Worm (Caenorhabditis elegans) whole organism, L4 larva: Measurements from ENCODE around the gene Y69E1A.5.

Experiments used
- F44E2.7 ChIP-seq: fragments of 200-800 bp; sonication (Bioruptor generic); IDR thresholded peaks from 2 replicates; pipeline ENCODE4 v2.1.2; 2022; ENCODE audit warnings: missing genetic modification characterization, missing compliant biosample characterization
- T20F7.1 ChIP-seq: fragments of 200-800 bp; sonication (Bioruptor generic); optimal IDR thresholded peaks from 2 replicates; lab custom pipeline; 2018; ENCODE audit warnings: mild to moderate bottlenecking, missing genetic modification characterization, missing compliant biosample characterization
- Y105C5A.15 ChIP-seq: fragments of 200-800 bp; sonication (Bioruptor generic); IDR thresholded peaks from 2 replicates; pipeline ENCODE4 v1.3.6; 2022; ENCODE audit warnings: missing genetic modification characterization, missing compliant biosample characterization
- Y48G9A.11 ChIP-seq: fragments of 200-800 bp; sonication (Bioruptor generic); IDR thresholded peaks from 2 replicates; pipeline ENCODE4 v1.3.6; 2022; ENCODE audit warnings: missing genetic modification reagents, missing genetic modification characterization, missing compliant biosample characterization
- Y5F2A.4 ChIP-seq: fragments of 200-800 bp; sonication (Bioruptor generic); optimal IDR thresholded peaks from 2 replicates; lab custom pipeline; 2018; ENCODE audit warnings: mild to moderate bottlenecking, missing genetic modification characterization, missing compliant biosample characterization
- ZK337.2 ChIP-seq: fragments of 200-800 bp; sonication (Bioruptor generic); IDR thresholded peaks from 2 replicates; pipeline ENCODE4 v1.3.6; 2022; ENCODE audit warnings: missing genetic modification reagents, missing genetic modification characterization, missing compliant biosample characterization
- aha-1 ChIP-seq: fragments of 150-350 bp; peaks from one replicate; lab custom pipeline; 2014; ENCODE audit warnings: missing biosample characterization, missing genetic modification characterization
- aly-2 ChIP-seq: sonication (generic microtip); optimal IDR thresholded peaks from 2 replicates; lab custom pipeline; 2018; ENCODE audit warnings: missing biosample characterization, missing genetic modification characterization
- arid-1 ChIP-seq: fragments of 200-800 bp; sonication (Bioruptor generic); conservative IDR thresholded peaks from 2 replicates; pipeline ENCODE4 v1.3.6; 2022; ENCODE audit warnings: missing genetic modification reagents, missing genetic modification characterization, missing compliant biosample characterization
- attf-4 ChIP-seq: sonication (generic microtip); optimal IDR thresholded peaks from 3 replicates; lab custom pipeline; 2017; ENCODE audit warnings: missing biosample characterization, missing genetic modification characterization
- ceh-82 ChIP-seq: sonication (generic microtip); optimal IDR thresholded peaks from 2 replicates; lab custom pipeline; 2017; ENCODE audit warnings: missing biosample characterization, missing genetic modification characterization
- ces-1 ChIP-seq: fragments of 150-350 bp; sonication (generic microtip); optimal IDR thresholded peaks from 4 replicates; lab custom pipeline; 2014; ENCODE audit warnings: missing biosample characterization, missing genetic modification reagents, missing genetic modification characterization
- ctbp-1 ChIP-seq: fragments of 200-800 bp; sonication (Bioruptor generic); IDR thresholded peaks from 2 replicates; pipeline ENCODE4 v1.3.6; 2022; ENCODE audit warnings: missing genetic modification reagents, missing genetic modification characterization, missing compliant biosample characterization
- dmd-6 ChIP-seq: fragments of 200-800 bp; sonication (Bioruptor generic); IDR thresholded peaks from 2 replicates; pipeline ENCODE4 v1.3.6; 2022; ENCODE audit warnings: missing genetic modification reagents, missing genetic modification characterization, missing compliant biosample characterization
- dmd-8 ChIP-seq: fragments of 200-800 bp; sonication (Bioruptor generic); IDR thresholded peaks from 2 replicates; pipeline ENCODE4 v1.3.6; 2022; ENCODE audit warnings: missing genetic modification characterization, missing compliant biosample characterization
- duxl-1 ChIP-seq: sonication (generic microtip); optimal IDR thresholded peaks from 2 replicates; lab custom pipeline; 2016; ENCODE audit warnings: mild to moderate bottlenecking, missing genetic modification characterization, moderate library complexity, missing compliant biosample characterization; ENCODE audit not compliant: poor library complexity
- dve-1 ChIP-seq: sonication (generic microtip); optimal IDR thresholded peaks from 2 replicates; lab custom pipeline; 2017; ENCODE audit warnings: antibody characterized with exemption, mild to moderate bottlenecking, missing genetic modification characterization, missing compliant biosample characterization; ENCODE audit not compliant: insufficient read depth
- fkh-10 ChIP-seq: fragments of 150-350 bp; optimal IDR thresholded peaks from 2 replicates; lab custom pipeline; 2014; ENCODE audit warnings: missing biosample characterization, missing genetic modification reagents, missing genetic modification characterization
- hif-1 ChIP-seq, 2 experiments: sonication (generic microtip); optimal IDR thresholded peaks; 2 replicates each; lab custom pipeline; 2016 to 2017; ENCODE audit warnings: missing compliant biosample characterization in 2 of 2, missing genetic modification characterization in 2 of 2, missing genetic modification reagents in 2 of 2, missing genotype in 2 of 2, mild to moderate bottlenecking in 1 of 2
- hlh-30 ChIP-seq: sonication (generic microtip); optimal IDR thresholded peaks from 2 replicates; lab custom pipeline; 2017; ENCODE audit warnings: antibody characterized with exemption, mild to moderate bottlenecking, missing genetic modification characterization, missing compliant biosample characterization; ENCODE audit not compliant: insufficient read depth
- hmg-1.1 ChIP-seq: fragments of 200-800 bp; sonication (Bioruptor generic); IDR thresholded peaks from 2 replicates; pipeline ENCODE4 v1.3.6; 2022; ENCODE audit warnings: missing genetic modification reagents, missing genetic modification characterization, missing compliant biosample characterization
- lin-38 ChIP-seq: fragments of 200-800 bp; sonication (Bioruptor generic); IDR thresholded peaks from 2 replicates; pipeline ENCODE4 v1.3.6; 2022; ENCODE audit warnings: missing genetic modification reagents, missing genetic modification characterization, missing compliant biosample characterization
- lin-39 ChIP-seq: fragments of 150-350 bp; optimal IDR thresholded peaks from 2 replicates; lab custom pipeline; 2014; ENCODE audit warnings: missing biosample characterization, missing genetic modification reagents, missing genetic modification characterization
- lir-3 ChIP-seq: sonication (generic microtip); optimal IDR thresholded peaks from 2 replicates; lab custom pipeline; 2016; ENCODE audit warnings: mild to moderate bottlenecking, missing genetic modification characterization, missing compliant biosample characterization
- lsy-2 ChIP-seq, 2 experiments: fragments of 150-350 bp in 1 of 2; sonication (generic microtip) in 1 of 2; optimal IDR thresholded peaks; 2 replicates each; lab custom pipeline; 2014 to 2017; ENCODE audit warnings: missing biosample characterization in 2 of 2, missing genetic modification characterization in 2 of 2
- mdl-1 ChIP-seq, 2 experiments: fragments of 150-350 bp in 1 of 2; sonication (generic microtip) in 1 of 2; optimal IDR thresholded peaks; 2 replicates each; lab custom pipeline; 2014 to 2017; ENCODE audit warnings: missing biosample characterization in 2 of 2, missing genetic modification characterization in 2 of 2
- mdt-29 ChIP-seq: fragments of 200-800 bp; sonication (Bioruptor generic); IDR thresholded peaks from 2 replicates; pipeline ENCODE4 v1.3.6; 2022; ENCODE audit warnings: missing genetic modification reagents, missing genetic modification characterization, missing compliant biosample characterization
- mep-1 ChIP-seq: fragments of 150-350 bp; sonication (generic microtip); optimal IDR thresholded peaks from 3 replicates; lab custom pipeline; 2014; ENCODE audit warnings: missing biosample characterization, missing genetic modification characterization
- mxl-2 ChIP-seq: fragments of 200-800 bp; sonication (Bioruptor generic); conservative IDR thresholded peaks from 2 replicates; pipeline ENCODE4 v1.3.6; 2022; ENCODE audit warnings: missing genetic modification reagents, missing genetic modification characterization, missing compliant biosample characterization
- mxl-3 ChIP-seq: fragments of 200-800 bp; sonication (Bioruptor generic); optimal IDR thresholded peaks from 2 replicates; lab custom pipeline; 2018; ENCODE audit warnings: mild to moderate bottlenecking, missing genetic modification characterization, missing compliant biosample characterization
- nhr-10 ChIP-seq: fragments of 150-350 bp; optimal IDR thresholded peaks from 2 replicates; lab custom pipeline; 2014; ENCODE audit warnings: missing biosample characterization, missing genetic modification characterization
- nhr-11 ChIP-seq: fragments of 150-350 bp; optimal IDR thresholded peaks from 2 replicates; lab custom pipeline; 2014; ENCODE audit warnings: missing biosample characterization, missing genetic modification characterization
- nhr-111 ChIP-seq: fragments of 200-800 bp; sonication (Bioruptor generic); optimal IDR thresholded peaks from 2 replicates; lab custom pipeline; 2018; ENCODE audit warnings: mild to moderate bottlenecking, missing genetic modification characterization, missing compliant biosample characterization
- nhr-28 ChIP-seq: fragments of 150-350 bp; optimal IDR thresholded peaks from 2 replicates; lab custom pipeline; 2014; ENCODE audit warnings: missing biosample characterization, missing genetic modification characterization
- nhr-41 ChIP-seq: fragments of 200-800 bp; sonication (Bioruptor generic); IDR thresholded peaks from 2 replicates; pipeline ENCODE4 v1.3.6; 2022; ENCODE audit warnings: missing genetic modification reagents, missing genetic modification characterization, missing compliant biosample characterization
- saeg-2 ChIP-seq: fragments of 200-800 bp; sonication (Bioruptor generic); IDR thresholded peaks from 2 replicates; pipeline ENCODE4 v1.3.6; 2022; ENCODE audit warnings: missing genetic modification reagents, missing genetic modification characterization, missing compliant biosample characterization
- sdz-12 ChIP-seq: fragments of 200-800 bp; sonication (Bioruptor generic); optimal IDR thresholded peaks from 2 replicates; lab custom pipeline; 2018; ENCODE audit warnings: mild to moderate bottlenecking, missing genetic modification characterization, missing compliant biosample characterization
- skn-1 ChIP-seq: fragments of 150-350 bp; optimal IDR thresholded peaks from 2 replicates; lab custom pipeline; 2014; ENCODE audit warnings: missing biosample characterization, missing genetic modification characterization
- snpc-1.2 ChIP-seq: fragments of 200-800 bp; sonication (Bioruptor generic); IDR thresholded peaks from 2 replicates; pipeline ENCODE4 v1.3.6; 2022; ENCODE audit warnings: missing genetic modification reagents, missing genetic modification characterization, missing compliant biosample characterization
- spr-1 ChIP-seq: sonication (generic microtip); optimal IDR thresholded peaks from 2 replicates; lab custom pipeline; 2016; ENCODE audit warnings: mild to moderate bottlenecking, missing genetic modification characterization, missing compliant biosample characterization
- spr-3 ChIP-seq: fragments of 200-800 bp; sonication (Bioruptor generic); optimal IDR thresholded peaks from 2 replicates; lab custom pipeline; 2018; ENCODE audit warnings: mild to moderate bottlenecking, missing genetic modification characterization, missing compliant biosample characterization
- unc-62 ChIP-seq, 3 experiments: fragments of 150-350 bp in 1 of 3; sonication (generic microtip); optimal IDR thresholded peaks in 2 of 3; peaks in 1 of 3; 1 replicate in 1 of 3; 2 replicates in 2 of 3; lab custom pipeline; 2014 to 2017; ENCODE audit warnings: missing biosample characterization in 3 of 3, missing genetic modification characterization in 3 of 3, missing genetic modification reagents in 3 of 3, missing genotype in 1 of 3
- zag-1 ChIP-seq: fragments of 150-350 bp; optimal IDR thresholded peaks from 2 replicates; lab custom pipeline; 2014; ENCODE audit warnings: missing biosample characterization, missing genetic modification characterization
- zfp-3 ChIP-seq: fragments of 200-800 bp; sonication (Bioruptor generic); conservative IDR thresholded peaks from 2 replicates; pipeline ENCODE4 v1.3.6; 2022; ENCODE audit warnings: missing genetic modification reagents, missing genetic modification characterization, missing compliant biosample characterization
- ztf-11 ChIP-seq: fragments of 150-350 bp; optimal IDR thresholded peaks from 2 replicates; lab custom pipeline; 2014; ENCODE audit warnings: missing biosample characterization, missing genetic modification characterization
- ztf-7 ChIP-seq: fragments of 150-350 bp; optimal IDR thresholded peaks from 2 replicates; lab custom pipeline; 2014; ENCODE audit warnings: missing biosample characterization, missing genetic modification characterization

Y69E1A.5 gene

ce11 chrIV:10936906-10937540 is 20.4 kb downstream of the Y69E1A.5 start, which contains the start of gene fic-1 (continued):
- TF ChIP-seq ces-1 (GFP tag; lab: Kevin White, UChicago) (peak; percentile 92), zfp-3 (no peak), mxl-2 (GFP tag; lab: Robert Waterston, UW) (no peak), ztf-11 (tag; lab: Kevin White, UChicago) (no peak), lin-38 (peak; percentile 24), mep-1 (tag; lab: Kevin White, UChicago) (peak; percentile 68), dve-1 (tag; lab: Kevin White, UChicago) (peak; percentile 58), lsy-2 (tag; optimal IDR thresholded peaks at IDR 0.05; lab: Kevin White, UChicago) (peak; percentile 32 to 77), hlh-30 (tag; lab: Kevin White, UChicago) (peak; percentile 93), hmg-1.1 (GFP tag; lab: Robert Waterston, UW) (0 out of 2 replicates have a peak, but pooled peaks have one; percentile 39), T20F7.1 (GFP tag; lab: Kevin White, UChicago) (peak; percentile 56), nhr-28 (tag; lab: Kevin White, UChicago) (peak; percentile 14), ztf-7 (no peak), F44E2.7 (GFP tag; lab: Robert Waterston, UW) (no peak), duxl-1 (no peak), spr-3 (GFP tag; lab: Kevin White, UChicago) (no peak), Y5F2A.4 (GFP tag; lab: Kevin White, UChicago) (no peak), dmd-6 (GFP tag; lab: Robert Waterston, UW) (peak; percentile 58), lin-39 (tag; lab: Kevin White, UChicago) (no peak), hif-1 (tag; optimal IDR thresholded peaks at IDR 0.05; lab: Kevin White, UChicago) (peak in 1 of 2 experiments; percentile 26)

- peak; percentile 24 to 77 for TF ChIP-seq hif-1 (tag; optimal IDR thresholded peaks at IDR 0.05; lab: Kevin White, UChicago)
- TF ChIP-seq nhr-41 (GFP tag; lab: Robert Waterston, UW), result peak; percentile 84
- no peak for TF ChIP-seq ZK337.2 (GFP tag; lab: Robert Waterston, UW)
- TF ChIP-seq aly-2 (tag; lab: Kevin White, UChicago), result no peak
- TF ChIP-seq mxl-3 (GFP tag; lab: Kevin White, UChicago), result peak; percentile 84
- peak; percentile 69; the same call in 1 of the 2 replicates for TF ChIP-seq arid-1 (GFP tag; lab: Robert Waterston, UW)
- TF ChIP-seq nhr-11 (tag; lab: Kevin White, UChicago), result peak; percentile 97
- TF ChIP-seq hlh-30 (tag; lab: Kevin White, UChicago), result peak; percentile 100
- TF ChIP-seq ceh-82 (tag; lab: Kevin White, UChicago), result no peak
- TF ChIP-seq duxl-1, result peak; percentile 69
- peak; percentile 47 for TF ChIP-seq fkh-10 (GFP tag; lab: Kevin White, UChicago)
- no peak for TF ChIP-seq dmd-8 (GFP tag; lab: Robert Waterston, UW)
- TF ChIP-seq mdl-1 (tag; optimal IDR thresholded peaks at IDR 0.05; lab: Kevin White, UChicago), result peak; percentile 69 to 96
- TF ChIP-seq spr-1 (tag; lab: Kevin White, UChicago), result peak; percentile 82
- peak; percentile 87 for TF ChIP-seq ctbp-1
- TF ChIP-seq snpc-1.2 (GFP tag; lab: Robert Waterston, UW), result no peak
- peak; percentile 80 for TF ChIP-seq nhr-10 (tag; lab: Kevin White, UChicago)
- peak in 1 of 2 experiments; percentile 99 for TF ChIP-seq unc-62 (GFP tag; optimal IDR thresholded peaks at IDR 0.05 in 1 of 2; lab: Kevin White, UChicago)
- TF ChIP-seq unc-62 (tag; optimal IDR thresholded peaks at IDR 0.05; lab: Kevin White, UChicago), result peak; percentile 67
- TF ChIP-seq zag-1 (tag; lab: Kevin White, UChicago), result peak; percentile 26
- peak; percentile 88 to 95 for TF ChIP-seq lsy-2 (tag; optimal IDR thresholded peaks at IDR 0.05; lab: Kevin White, UChicago)
- peak; percentile 89 for TF ChIP-seq saeg-2
- TF ChIP-seq lin-38, result peak; percentile 73
- peak; percentile 65 for TF ChIP-seq attf-4 (tag; lab: Kevin White, UChicago)
- TF ChIP-seq skn-1, result no peak
- no peak for TF ChIP-seq sdz-12
- TF ChIP-seq ztf-11 (tag; lab: Kevin White, UChicago), result no peak
- peak; percentile 100 for TF ChIP-seq aha-1
- TF ChIP-seq lir-3 (tag; lab: Kevin White, UChicago), result no peak
- TF ChIP-seq nhr-111 (GFP tag; lab: Kevin White, UChicago), result no peak
- no peak for TF ChIP-seq Y48G9A.11
- TF ChIP-seq Y105C5A.15, result peak; percentile 58; the same call in 1 of the 2 replicates
- TF ChIP-seq mdt-29 (GFP tag; lab: Robert Waterston, UW), result peak; percentile 93
Observed at ce11 chrIV:10935853-10936491, 21.5 kb downstream of the Y69E1A.5 start, which contains the start of gene lgg-2. Gene lgg-2, minus strand, starts transcription at chrIV:10935903.
